Fruit fly (Drosophila melanogaster): ENCODE results near the gene Or33b.

DNA sequence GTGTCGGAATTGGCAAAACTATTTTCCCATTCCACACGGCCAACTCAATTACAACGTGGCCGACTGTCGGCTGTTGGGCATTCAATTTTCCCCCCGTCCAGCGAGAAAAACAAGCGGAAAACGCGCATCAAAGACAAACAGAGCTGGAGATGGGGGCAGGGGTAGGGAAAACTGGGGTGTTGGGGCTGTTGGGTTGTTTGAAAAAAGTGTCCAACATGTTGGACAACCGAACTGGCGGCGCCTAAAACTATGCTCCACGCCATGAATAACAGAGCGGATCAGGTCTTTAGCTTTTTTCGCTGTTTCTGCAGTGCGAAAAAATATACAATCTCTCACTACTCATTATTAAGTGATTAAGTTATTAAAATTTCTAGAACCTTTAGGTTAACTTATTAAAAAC is 6.3 kb downstream of the Or33b start:
- TF ChIP-seq kay (GFP tag; ENCODE audit: borderline replicate concordance) (no peak), bab1 (GFP tag; optimal IDR thresholded peaks at IDR 0.05) (no peak)
